Fruit fly (Drosophila melanogaster): ENCODE data around the gene CG43367.

DNA sequence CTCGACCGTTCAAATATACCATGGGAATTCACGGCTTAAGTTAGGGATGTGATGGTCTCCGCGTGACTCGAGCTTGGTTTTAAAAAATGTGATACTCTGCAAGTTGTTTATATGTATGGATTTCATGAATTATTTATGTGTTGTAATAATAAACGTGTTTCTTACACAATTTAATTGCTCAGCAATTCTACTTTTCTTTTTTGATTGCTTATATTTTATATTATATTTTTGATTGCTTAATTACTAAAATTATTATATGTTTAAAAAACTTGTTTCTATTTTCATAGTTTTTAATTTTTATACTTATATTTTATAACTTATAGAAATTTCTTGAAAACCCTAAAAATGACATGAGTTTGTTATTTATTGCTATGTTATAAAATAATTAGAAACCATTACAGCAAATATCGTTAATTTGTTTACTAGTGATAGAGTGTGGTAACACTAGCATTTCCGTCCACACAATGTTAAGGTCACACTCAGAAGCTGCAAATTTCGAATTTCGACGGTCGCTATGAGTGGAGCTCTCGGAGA is 60.6 kb downstream of the CG43367 start, which contains the start of the genes ago and CG1265:
- TF ChIP-seq Hr96 (GFP tag; optimal IDR thresholded peaks at IDR 0.05) (no peak), ovo (GFP tag; optimal IDR thresholded peaks at IDR 0.05) (peak; percentile 5), CG33017 (tag; optimal IDR thresholded peaks at IDR 0.05) (peak; percentile 42), Mnt (GFP tag; optimal IDR thresholded peaks at IDR 0.05) (no peak), Clk (GFP tag; optimal IDR thresholded peaks at IDR 0.05) (no peak), cnc (optimal IDR thresholded peaks at IDR 0.05) (no peak), pad (GFP tag; optimal IDR thresholded peaks at IDR 0.05) (peak; percentile 44), bab1 (GFP tag; optimal IDR thresholded peaks at IDR 0.05) (peak; percentile 40), CG7101 (tag; optimal IDR thresholded peaks at IDR 0.05) (peak; percentile 73), CG1620 (GFP tag; optimal IDR thresholded peaks at IDR 0.05) (peak; percentile 19), kay (GFP tag; ENCODE audit: borderline replicate concordance) (no peak), tj (GFP tag; optimal IDR thresholded peaks at IDR 0.05) (peak; percentile 35), cic (GFP tag; optimal IDR thresholded peaks at IDR 0.05) (no peak)
